Worm (Caenorhabditis elegans) whole organism, mixed stage, embryonic: ENCODE data around the gene nep-6.

ENCODE experiments used
- M03D4.4 ChIP-seq: sonication (generic microtip); optimal IDR thresholded peaks from 2 replicates; lab custom pipeline; 2017; ENCODE audit warnings: mild to moderate bottlenecking, missing genetic modification characterization, missing compliant biosample characterization
- bed-3 ChIP-seq: fragments of 200-800 bp; sonication (Bioruptor generic); optimal IDR thresholded peaks from 3 replicates; lab custom pipeline; 2018; ENCODE audit warnings: mild to moderate bottlenecking, missing genetic modification characterization, moderate library complexity, missing compliant biosample characterization
- blmp-1 ChIP-seq: fragments of 150-350 bp; optimal IDR thresholded peaks from 2 replicates; lab custom pipeline; 2014; ENCODE audit warnings: missing biosample characterization, missing genetic modification characterization
- ceh-39 ChIP-seq: fragments of 150-350 bp; optimal IDR thresholded peaks from 2 replicates; lab custom pipeline; 2014; ENCODE audit warnings: missing biosample characterization, missing genetic modification characterization
- ces-1 ChIP-seq: fragments of 150-350 bp; optimal IDR thresholded peaks from 2 replicates; lab custom pipeline; 2014; ENCODE audit warnings: missing biosample characterization, missing genetic modification reagents, missing genetic modification characterization
- drap-1 ChIP-seq: fragments of 200-800 bp; sonication (Bioruptor generic); optimal IDR thresholded peaks from 3 replicates; lab custom pipeline; 2018; ENCODE audit warnings: mild to moderate bottlenecking, missing genetic modification characterization, missing compliant biosample characterization
- elt-1 ChIP-seq: sonication (generic microtip); optimal IDR thresholded peaks from 2 replicates; lab custom pipeline; 2017; ENCODE audit warnings: missing genetic modification characterization, mild to moderate bottlenecking, missing compliant biosample characterization, antibody characterized with exemption, moderate library complexity, borderline replicate concordance; ENCODE audit not compliant: insufficient read depth
- elt-3 ChIP-seq: fragments of 150-350 bp; optimal IDR thresholded peaks from 2 replicates; lab custom pipeline; 2014; ENCODE audit warnings: missing biosample characterization, missing genetic modification characterization
- flh-1 ChIP-seq: fragments of 200-800 bp; sonication (Bioruptor generic); optimal IDR thresholded peaks from 2 replicates; lab custom pipeline; 2018; ENCODE audit warnings: mild to moderate bottlenecking, missing genetic modification characterization, moderate library complexity, missing compliant biosample characterization
- lin-13 ChIP-seq: fragments of 150-350 bp; optimal IDR thresholded peaks from 2 replicates; lab custom pipeline; 2014; ENCODE audit warnings: missing biosample characterization, missing genetic modification characterization
- lin-32 ChIP-seq: fragments of 200-800 bp; sonication (Bioruptor generic); optimal IDR thresholded peaks from 2 replicates; lab custom pipeline; 2018; ENCODE audit warnings: mild to moderate bottlenecking, missing genetic modification characterization, missing compliant biosample characterization
- lsy-2 ChIP-seq: fragments of 150-350 bp; optimal IDR thresholded peaks from 2 replicates; lab custom pipeline; 2014; ENCODE audit warnings: missing biosample characterization, missing genetic modification characterization
- mab-5 ChIP-seq: fragments of 150-350 bp; optimal IDR thresholded peaks from 2 replicates; lab custom pipeline; 2014; ENCODE audit warnings: missing biosample characterization, missing genetic modification characterization
- mep-1 ChIP-seq: fragments of 150-350 bp; optimal IDR thresholded peaks from 2 replicates; lab custom pipeline; 2017; ENCODE audit warnings: missing biosample characterization, missing genetic modification reagents, missing genetic modification characterization, inconsistent platforms
- nhr-12 ChIP-seq: fragments of 150-350 bp; optimal IDR thresholded peaks from 2 replicates; lab custom pipeline; 2014; ENCODE audit warnings: missing biosample characterization, missing genetic modification characterization
- nhr-2 ChIP-seq: fragments of 150-350 bp; optimal IDR thresholded peaks from 2 replicates; lab custom pipeline; 2014; ENCODE audit warnings: missing biosample characterization, missing genetic modification characterization
- nhr-237 ChIP-seq: fragments of 150-350 bp; optimal IDR thresholded peaks from 2 replicates; lab custom pipeline; 2014; ENCODE audit warnings: missing biosample characterization, missing genetic modification characterization
- nhr-28 ChIP-seq: fragments of 150-350 bp; optimal IDR thresholded peaks from 2 replicates; lab custom pipeline; 2014; ENCODE audit warnings: missing biosample characterization, missing genetic modification characterization
- sem-2 ChIP-seq: fragments of 200-800 bp; sonication (Bioruptor generic); optimal IDR thresholded peaks from 2 replicates; lab custom pipeline; 2018; ENCODE audit warnings: mild to moderate bottlenecking, missing genetic modification characterization, missing compliant biosample characterization
- snpc-4 ChIP-seq: fragments of 150-350 bp; optimal IDR thresholded peaks from 2 replicates; lab custom pipeline; 2014; ENCODE audit warnings: missing biosample characterization, missing genetic modification characterization
- sptf-1 ChIP-seq: sonication (generic microtip); optimal IDR thresholded peaks from 2 replicates; lab custom pipeline; 2017; ENCODE audit warnings: mild to moderate bottlenecking, missing genetic modification characterization, moderate library complexity, missing compliant biosample characterization
- tbx-8 ChIP-seq: fragments of 200-800 bp; sonication (Bioruptor generic); optimal IDR thresholded peaks from 2 replicates; lab custom pipeline; 2018; ENCODE audit warnings: mild to moderate bottlenecking, missing genetic modification characterization, moderate library complexity, missing compliant biosample characterization
- unc-120 ChIP-seq: sonication (generic microtip); optimal IDR thresholded peaks from 2 replicates; lab custom pipeline; 2017; ENCODE audit warnings: missing genetic modification characterization, missing compliant biosample characterization; ENCODE audit not compliant: poor library complexity, severe bottlenecking
- unc-39 ChIP-seq: fragments of 150-350 bp; optimal IDR thresholded peaks from 2 replicates; lab custom pipeline; 2014; ENCODE audit warnings: missing biosample characterization, missing genetic modification characterization
- unc-62 ChIP-seq: fragments of 150-350 bp; optimal IDR thresholded peaks from 2 replicates; lab custom pipeline; 2014; ENCODE audit warnings: missing biosample characterization, missing genetic modification reagents, missing genetic modification characterization
- zip-8 ChIP-seq: fragments of 150-350 bp; optimal IDR thresholded peaks from 2 replicates; lab custom pipeline; 2014; ENCODE audit warnings: missing biosample characterization, missing genetic modification characterization
- ztf-11 ChIP-seq: fragments of 150-350 bp; optimal IDR thresholded peaks from 2 replicates; lab custom pipeline; 2014; ENCODE audit warnings: missing biosample characterization, missing genetic modification characterization

The nep-6 gene

ce11 chrII:3439842-3440640 is 23.4 kb downstream of the nep-6 start:
- no peak for TF ChIP-seq flh-1
- no peak for TF ChIP-seq blmp-1 (tag; lab: Kevin White, UChicago)
- no peak for TF ChIP-seq nhr-2
- TF ChIP-seq zip-8 (tag; lab: Kevin White, UChicago): peak; percentile 64
- TF ChIP-seq bed-3 (GFP tag; lab: Kevin White, UChicago): no peak
- TF ChIP-seq drap-1 (GFP tag; lab: Kevin White, UChicago): no peak

DNA sequence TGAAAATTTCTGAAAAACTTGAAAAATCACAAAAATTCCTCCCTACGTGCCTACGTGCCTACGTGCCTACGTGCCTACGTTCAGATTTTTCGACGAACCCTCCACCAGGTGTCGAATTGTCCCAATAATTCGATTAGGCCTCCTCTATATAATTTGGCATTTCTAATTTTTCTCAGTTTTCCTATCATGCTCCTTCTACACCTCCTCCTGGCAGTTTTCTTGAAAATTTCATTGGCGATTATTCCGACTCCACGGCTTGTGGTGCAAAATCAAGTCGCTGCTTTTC is 24.0 kb downstream of the nep-6 start, which contains the start of gene C16C8.17:
Gene C16C8.17 (plus strand): TSS at position 187 of the 286 bp plus-strand sequence.
- TF ChIP-seq ces-1 (GFP tag; lab: Kevin White, UChicago): no peak
- no peak for TF ChIP-seq nhr-237 (tag; lab: Kevin White, UChicago)
- TF ChIP-seq sptf-1 (tag; lab: Kevin White, UChicago): no peak
- no peak for TF ChIP-seq flh-1
- TF ChIP-seq elt-1 (tag; lab: Kevin White, UChicago): no peak
- no peak for TF ChIP-seq zip-8 (tag; lab: Kevin White, UChicago)
- no peak for TF ChIP-seq snpc-4
- no peak for TF ChIP-seq nhr-2
- no peak for TF ChIP-seq elt-3 (tag; lab: Kevin White, UChicago)

- TF ChIP-seq blmp-1 (tag; lab: Kevin White, UChicago) (no peak), zip-8 (tag; lab: Kevin White, UChicago) (no peak)
Measured at ce11 chrII:3441377-3441776, 24.7 kb downstream of the nep-6 start, which contains the start of gene C16C8.27. Gene C16C8.27 (plus strand): TSS chrII:3441677.

DNA sequence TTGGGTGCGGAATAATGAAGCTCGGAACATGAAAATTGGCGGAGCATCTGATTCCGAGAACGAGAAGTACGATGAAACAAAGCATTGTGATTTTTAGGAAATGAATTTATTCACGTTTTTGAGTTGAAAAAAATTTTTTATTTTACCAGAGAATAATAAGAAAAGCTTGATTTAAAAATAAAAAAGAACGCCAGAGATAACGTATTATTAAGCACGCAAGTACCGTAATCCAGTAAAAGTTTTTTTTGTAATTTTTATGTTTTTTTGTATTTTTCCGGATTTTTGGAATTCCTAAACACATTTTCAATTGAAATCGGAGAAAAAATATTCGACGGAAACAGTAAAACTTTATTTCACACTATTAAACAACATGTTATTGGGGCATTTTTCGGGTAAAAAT is 26.5 kb downstream of the nep-6 start, which contains the start of gene C16C8.22:
Gene C16C8.22 (minus strand): TSS at position 101 of the 400 bp plus-strand sequence.
- TF ChIP-seq tbx-8 (GFP tag; lab: Kevin White, UChicago) (no peak), ceh-39 (tag; lab: Kevin White, UChicago) (no peak), mep-1 (tag; lab: Kevin White, UChicago) (no peak), M03D4.4 (tag; lab: Kevin White, UChicago) (no peak), bed-3 (GFP tag; lab: Kevin White, UChicago) (no peak), lsy-2 (tag; lab: Kevin White, UChicago) (no peak), blmp-1 (tag; lab: Kevin White, UChicago) (no peak), lin-13 (no peak), unc-39 (tag; lab: Kevin White, UChicago) (no peak), nhr-12 (tag; lab: Kevin White, UChicago) (no peak), unc-62 (GFP tag; lab: Kevin White, UChicago) (no peak), nhr-237 (tag; lab: Kevin White, UChicago) (no peak), elt-1 (tag; lab: Kevin White, UChicago) (no peak), snpc-4 (no peak), sptf-1 (tag; lab: Kevin White, UChicago) (no peak), lin-32 (GFP tag; lab: Kevin White, UChicago) (no peak), nhr-28 (tag; lab: Kevin White, UChicago) (no peak), ztf-11 (tag; lab: Kevin White, UChicago) (no peak)

ce11 chrII:3444280-3444679 is 27.7 kb downstream of the nep-6 start, which contains the start of gene C16C8.4:
Gene C16C8.4 (minus strand): TSS chrII:3444380.
- TF ChIP-seq ceh-39 (tag; lab: Kevin White, UChicago): no peak
- TF ChIP-seq nhr-28 (tag; lab: Kevin White, UChicago): no peak
- no peak for TF ChIP-seq zip-8 (tag; lab: Kevin White, UChicago)

- no peak for TF ChIP-seq elt-1 (tag; lab: Kevin White, UChicago)
- TF ChIP-seq unc-120: no peak
- no peak for TF ChIP-seq bed-3 (GFP tag; lab: Kevin White, UChicago)
- no peak for TF ChIP-seq unc-39 (tag; lab: Kevin White, UChicago)
- TF ChIP-seq unc-62 (GFP tag; lab: Kevin White, UChicago): no peak
- no peak for TF ChIP-seq nhr-28 (tag; lab: Kevin White, UChicago)
- TF ChIP-seq sem-2 (GFP tag; lab: Kevin White, UChicago): no peak
- TF ChIP-seq mab-5 (tag; lab: Kevin White, UChicago): no peak
- no peak for TF ChIP-seq ztf-11 (tag; lab: Kevin White, UChicago)
- TF ChIP-seq mep-1 (tag; lab: Kevin White, UChicago): no peak
- TF ChIP-seq snpc-4: no peak
- TF ChIP-seq, all 35 proteins: peak for 0
Measured at ce11 chrII:3445285-3445806, 28.7 kb downstream of the nep-6 start, which contains the start of the genes C16C8.5 and C16C8.16. Gene C16C8.5 (minus strand): TSS chrII:3445385. Gene C16C8.16 (plus strand): TSS chrII:3445756.
